Worm (Caenorhabditis elegans) whole organism, young adult: ENCODE results near the gene str-4.

ENCODE experiments used
- B0035.1 ChIP-seq: sonication (generic microtip); optimal IDR thresholded peaks from 2 replicates; lab custom pipeline; 2016; ENCODE audit warnings: missing genetic modification characterization, mild to moderate bottlenecking, missing compliant biosample characterization, missing genotype, missing genetic modification reagents
- B0261.1 ChIP-seq: sonication (generic microtip); optimal IDR thresholded peaks from 2 replicates; lab custom pipeline; 2016; ENCODE audit warnings: mild to moderate bottlenecking, missing genetic modification characterization, moderate library complexity, missing compliant biosample characterization
- C06A6.2 ChIP-seq: fragments of 200-800 bp; sonication (Bioruptor generic); conservative IDR thresholded peaks from 2 replicates; pipeline ENCODE4 v1.3.6; 2022; ENCODE audit warnings: missing genetic modification characterization, missing compliant biosample characterization
- F23B12.7 ChIP-seq: sonication (generic microtip); optimal IDR thresholded peaks from 2 replicates; lab custom pipeline; 2017; ENCODE audit warnings: missing genetic modification characterization, mild to moderate bottlenecking, missing compliant biosample characterization, antibody characterized with exemption, moderate library complexity; ENCODE audit not compliant: insufficient read depth
- F57A8.1 ChIP-seq: fragments of 200-800 bp; sonication (Bioruptor generic); optimal IDR thresholded peaks from 2 replicates; lab custom pipeline; 2018; ENCODE audit warnings: mild to moderate bottlenecking, missing genetic modification characterization, moderate library complexity, missing compliant biosample characterization
- Y79H2A.3 ChIP-seq: fragments of 200-800 bp; sonication (Bioruptor generic); conservative IDR thresholded peaks from 2 replicates; pipeline ENCODE4 v1.3.6; 2022; ENCODE audit warnings: missing genetic modification reagents, missing genetic modification characterization, missing compliant biosample characterization
- aptf-2 ChIP-seq: fragments of 200-800 bp; sonication (Bioruptor generic); conservative IDR thresholded peaks from 2 replicates; pipeline ENCODE4 v1.3.6; 2022; ENCODE audit warnings: missing genetic modification reagents, missing genetic modification characterization, missing compliant biosample characterization
- atf-7 ChIP-seq: sonication (generic microtip); optimal IDR thresholded peaks from 2 replicates; lab custom pipeline; 2017; ENCODE audit warnings: mild to moderate bottlenecking, missing genetic modification characterization, missing compliant biosample characterization
- attf-5 ChIP-seq: fragments of 200-800 bp; sonication (Bioruptor generic); optimal IDR thresholded peaks from 2 replicates; lab custom pipeline; 2018; ENCODE audit warnings: mild to moderate bottlenecking, missing genetic modification characterization, missing compliant biosample characterization
- bed-1 ChIP-seq: fragments of 200-800 bp; sonication (Bioruptor generic); IDR thresholded peaks from 2 replicates; pipeline ENCODE4 v1.3.6; 2022; ENCODE audit warnings: missing genetic modification reagents, missing genetic modification characterization, missing compliant biosample characterization
- cebp-1 ChIP-seq, 2 experiments: fragments of 200-800 bp in 1 of 2; sonication (Bioruptor generic) in 1 of 2; sonication (generic microtip) in 1 of 2; IDR thresholded peaks in 1 of 2; optimal IDR thresholded peaks in 1 of 2; 2 replicates each; pipeline versions ENCODE4 v1.3.6 to Lab custom; 2017 to 2022; ENCODE audit warnings: missing compliant biosample characterization in 2 of 2, missing genetic modification characterization in 2 of 2, mild to moderate bottlenecking in 1 of 2, missing genetic modification reagents in 1 of 2, moderate library complexity in 1 of 2
- ceh-27 ChIP-seq: fragments of 200-800 bp; sonication (Bioruptor generic); optimal IDR thresholded peaks from 2 replicates; lab custom pipeline; 2018; ENCODE audit warnings: mild to moderate bottlenecking, missing genetic modification characterization, moderate library complexity, missing compliant biosample characterization
- ceh-79 ChIP-seq: sonication (generic microtip); optimal IDR thresholded peaks from 2 replicates; lab custom pipeline; 2017; ENCODE audit warnings: mild to moderate bottlenecking, missing genetic modification characterization, missing compliant biosample characterization
- chd-7 ChIP-seq: sonication (generic microtip); optimal IDR thresholded peaks from 2 replicates; lab custom pipeline; 2016; ENCODE audit warnings: mild to moderate bottlenecking, missing genetic modification characterization, moderate library complexity, missing compliant biosample characterization
- dpl-1 ChIP-seq: fragments of 150-350 bp; optimal IDR thresholded peaks from 2 replicates; lab custom pipeline; 2014; ENCODE audit warnings: missing biosample characterization, missing genetic modification reagents, missing genetic modification characterization
- hlh-12 ChIP-seq: sonication (generic microtip); optimal IDR thresholded peaks from 2 replicates; lab custom pipeline; 2016; ENCODE audit warnings: missing genetic modification characterization, missing compliant biosample characterization
- hrde-1 ChIP-seq: sonication (generic microtip); optimal IDR thresholded peaks from 2 replicates; lab custom pipeline; 2016; ENCODE audit warnings: missing genetic modification characterization, mild to moderate bottlenecking, missing compliant biosample characterization, moderate library complexity, missing genotype, missing genetic modification reagents, borderline replicate concordance
- let-607 ChIP-seq, 2 experiments: fragments of 200-800 bp in 1 of 2; sonication (Bioruptor generic) in 1 of 2; sonication (generic microtip) in 1 of 2; optimal IDR thresholded peaks; 2 replicates each; lab custom pipeline; 2016 to 2018; ENCODE audit warnings: mild to moderate bottlenecking in 2 of 2, missing compliant biosample characterization in 2 of 2, missing genetic modification characterization in 2 of 2, moderate library complexity in 2 of 2, missing genotype in 1 of 2
- madf-3 ChIP-seq: fragments of 200-800 bp; sonication (Bioruptor generic); IDR thresholded peaks from 2 replicates; pipeline ENCODE4 v1.3.6; 2022; ENCODE audit warnings: missing genetic modification reagents, missing genetic modification characterization, missing compliant biosample characterization
- nfya-1 ChIP-seq: sonication (generic microtip); optimal IDR thresholded peaks from 2 replicates; lab custom pipeline; 2017; ENCODE audit warnings: antibody characterized with exemption, missing compliant biosample characterization, missing genetic modification characterization, borderline replicate concordance; ENCODE audit not compliant: insufficient read depth
- nfya-2 ChIP-seq: fragments of 200-800 bp; sonication (Bioruptor generic); IDR thresholded peaks from 2 replicates; pipeline ENCODE4 v1.3.6; 2022; ENCODE audit warnings: missing genetic modification reagents, missing genetic modification characterization, missing compliant biosample characterization
- nhr-120 ChIP-seq: fragments of 200-800 bp; sonication (Bioruptor generic); IDR thresholded peaks from 2 replicates; pipeline ENCODE4 v1.3.6; 2022; ENCODE audit warnings: missing genetic modification characterization, missing compliant biosample characterization
- nhr-80 ChIP-seq: sonication (generic microtip); optimal IDR thresholded peaks from 2 replicates; lab custom pipeline; 2016; ENCODE audit warnings: missing genetic modification characterization, missing compliant biosample characterization
- pha-4 ChIP-seq: fragments of 150-350 bp; sonication (generic microtip); optimal IDR thresholded peaks from 2 replicates; lab custom pipeline; 2014; ENCODE audit warnings: missing biosample characterization, missing genetic modification reagents, missing genetic modification characterization
- rpc-1 ChIP-seq, 2 experiments: fragments of 150-350 bp in 1 of 2; sonication (generic microtip) in 1 of 2; optimal IDR thresholded peaks; 2 replicates each; lab custom pipeline; 2014 to 2018; ENCODE audit warnings: missing biosample characterization in 1 of 2, missing genetic modification characterization in 1 of 2, missing genetic modification reagents in 1 of 2, missing genotype in 1 of 2
- snpc-3.4 ChIP-seq: sonication (generic microtip); optimal IDR thresholded peaks from 2 replicates; lab custom pipeline; 2017; ENCODE audit warnings: missing genetic modification characterization, mild to moderate bottlenecking, missing compliant biosample characterization, antibody characterized with exemption, moderate library complexity, missing genotype, missing genetic modification reagents
- tbx-9 ChIP-seq: sonication (generic microtip); optimal IDR thresholded peaks from 2 replicates; lab custom pipeline; 2016; ENCODE audit warnings: borderline replicate concordance, missing genetic modification characterization, inconsistent platforms, missing compliant biosample characterization
- unc-62 ChIP-seq: fragments of 150-350 bp; optimal IDR thresholded peaks from 2 replicates; lab custom pipeline; 2014; ENCODE audit warnings: missing biosample characterization, missing genetic modification reagents, missing genetic modification characterization
- ztf-18 ChIP-seq: sonication (generic microtip); optimal IDR thresholded peaks from 2 replicates; lab custom pipeline; 2016; ENCODE audit warnings: missing genotype, mild to moderate bottlenecking, missing genetic modification characterization, missing compliant biosample characterization
- ztf-25 ChIP-seq: fragments of 200-800 bp; sonication (Bioruptor generic); IDR thresholded peaks from 2 replicates; pipeline ENCODE4 v1.3.6; 2022; ENCODE audit warnings: missing genetic modification reagents, missing genetic modification characterization, missing compliant biosample characterization

str-4 gene

ce11 chrV:13309806-13310205 is 29.7 kb downstream of the str-4 start (continued):
- no peak for TF ChIP-seq F23B12.7 (tag; lab: Kevin White, UChicago)
- TF ChIP-seq unc-62 (GFP tag; lab: Kevin White, UChicago) = no peak

ce11 chrV:13308616-13309015 is 30.9 kb downstream of the str-4 start, which contains the start of gene C50B6.1:
Gene C50B6.1, plus strand, starts transcription at chrV:13308916.
- no peak for TF ChIP-seq ztf-25 (GFP tag; lab: Robert Waterston, UW)
- no peak for TF ChIP-seq dpl-1
- TF ChIP-seq, all 124 proteins: peak for 0

ce11 chrV:13304663-13305188 is 34.8 kb downstream of the str-4 start, which contains the start of gene C26E1.2:
Gene C26E1.2, plus strand, starts transcription at chrV:13305138.
- TF ChIP-seq tbx-9 (tag; lab: Kevin White, UChicago) (no peak), nfya-2 (GFP tag; lab: Robert Waterston, UW) (no peak), cebp-1 (GFP tag; IDR thresholded peaks at IDR 0.05; lab: Robert Waterston, UW) (no peak), cebp-1 (tag; optimal IDR thresholded peaks at IDR 0.05; lab: Kevin White, UChicago) (peak; percentile 15), hrde-1 (tag; lab: Kevin White, UChicago) (no peak), nhr-80 (tag; lab: Kevin White, UChicago) (peak; percentile 73), B0035.1 (tag; lab: Kevin White, UChicago) (no peak)

ce11 chrV:13301443-13301842 is 38.1 kb downstream of the str-4 start, which contains the start of gene ceh-79:
Gene ceh-79, plus strand, starts transcription at chrV:13301833.
- peak; percentile 58 for TF ChIP-seq nhr-80 (tag; lab: Kevin White, UChicago)
- no peak for TF ChIP-seq hlh-12
- TF ChIP-seq, all 124 proteins: peak for 1

- TF ChIP-seq ztf-18 (no peak), F23B12.7 (tag; lab: Kevin White, UChicago) (no peak), pha-4 (tag; lab: Kevin White, UChicago) (no peak), aptf-2 (GFP tag; lab: Robert Waterston, UW) (no peak), atf-7 (tag; lab: Kevin White, UChicago) (no peak), C06A6.2 (GFP tag; lab: Robert Waterston, UW) (no peak), B0261.1 (tag; lab: Kevin White, UChicago) (no peak), hrde-1 (tag; lab: Kevin White, UChicago) (no peak), attf-5 (GFP tag; lab: Kevin White, UChicago) (no peak)
These were observed 39.0 kb downstream of the str-4 start for ce11 chrV:13300492-13300891.

ce11 chrV:13299398-13299797 is 40.1 kb downstream of the str-4 start:
- no peak for TF ChIP-seq let-607 (tag; optimal IDR thresholded peaks at IDR 0.05; lab: Kevin White, UChicago)
- no peak for TF ChIP-seq snpc-3.4 (tag; lab: Kevin White, UChicago)
- no peak for TF ChIP-seq F57A8.1 (GFP tag; lab: Kevin White, UChicago)
- TF ChIP-seq ceh-79 (tag; lab: Kevin White, UChicago) = no peak
- TF ChIP-seq Y79H2A.3 = no peak
- no peak for TF ChIP-seq bed-1 (GFP tag; lab: Robert Waterston, UW)
- TF ChIP-seq nfya-1 (tag; lab: Kevin White, UChicago) = no peak
- no peak for TF ChIP-seq rpc-1 (optimal IDR thresholded peaks at IDR 0.05; lab: Kevin White, UChicago)
- TF ChIP-seq rpc-1 (tag; optimal IDR thresholded peaks at IDR 0.05; lab: Kevin White, UChicago) = no peak
- no peak for TF ChIP-seq ceh-27
- TF ChIP-seq B0261.1 (tag; lab: Kevin White, UChicago) = no peak
- no peak for TF ChIP-seq chd-7 (tag; lab: Kevin White, UChicago)
- no peak for TF ChIP-seq madf-3 (GFP tag; lab: Robert Waterston, UW)
- no peak for TF ChIP-seq nhr-120
